Fruit fly (Drosophila melanogaster): ENCODE data around the gene CG11345.

- no peak for TF ChIP-seq CG12605 (GFP tag; IDR thresholded peaks at IDR 0.05)
- no peak for TF ChIP-seq CG4496 (GFP tag; IDR thresholded peaks at IDR 0.05)
- TF ChIP-seq Ets98B (GFP tag; IDR thresholded peaks at IDR 0.05): no peak
- no peak for TF ChIP-seq CG34367 (tag; optimal IDR thresholded peaks at IDR 0.05)
- TF ChIP-seq EcR (GFP tag; optimal IDR thresholded peaks at IDR 0.05): no peak
- no peak for TF ChIP-seq CG15710 (tag; optimal IDR thresholded peaks at IDR 0.05)
- TF ChIP-seq gl (tag; optimal IDR thresholded peaks at IDR 0.05): no peak
- TF ChIP-seq CG32121 (GFP tag; IDR thresholded peaks at IDR 0.05): no peak
- TF ChIP-seq CG14655 (GFP tag; optimal IDR thresholded peaks at IDR 0.05): no peak
- TF ChIP-seq Snoo (tag; optimal IDR thresholded peaks at IDR 0.05): no peak
- no peak for TF ChIP-seq CG9948 (tag; optimal IDR thresholded peaks at IDR 0.05)
- no peak for TF ChIP-seq CG13204 (GFP tag; optimal IDR thresholded peaks at IDR 0.05)
- no peak for TF ChIP-seq Pif1B (GFP tag; optimal IDR thresholded peaks at IDR 0.05)
- TF ChIP-seq D1 (tag; optimal IDR thresholded peaks at IDR 0.05): no peak
Measured at dm6 chr3L:4458063-4458462, at the start of gene CG11345.
